Worm (Caenorhabditis elegans) whole organism, late embryonic: ENCODE measurements around the gene T06D4.1.

Source experiments
- C38D4.7 ChIP-seq: fragments of 200-800 bp; sonication (Bioruptor generic); optimal IDR thresholded peaks from 2 replicates; lab custom pipeline; 2018; ENCODE audit warnings: mild to moderate bottlenecking, missing genetic modification characterization, moderate library complexity, missing compliant biosample characterization
- K02D7.2 ChIP-seq: sonication (generic microtip); optimal IDR thresholded peaks from 2 replicates; lab custom pipeline; 2017; ENCODE audit warnings: mild to moderate bottlenecking, missing genetic modification characterization, missing compliant biosample characterization
- hlh-13 ChIP-seq: fragments of 200-800 bp; sonication (Bioruptor generic); optimal IDR thresholded peaks from 2 replicates; lab custom pipeline; 2018; ENCODE audit warnings: mild to moderate bottlenecking, missing genetic modification characterization, missing compliant biosample characterization
- lin-11 ChIP-seq: fragments of 200-800 bp; sonication (Bioruptor generic); optimal IDR thresholded peaks from 2 replicates; lab custom pipeline; 2018; ENCODE audit warnings: mild to moderate bottlenecking, missing genetic modification characterization, missing compliant biosample characterization
- pha-2 ChIP-seq: sonication (generic microtip); optimal IDR thresholded peaks from 2 replicates; lab custom pipeline; 2017; ENCODE audit warnings: mild to moderate bottlenecking, missing genetic modification characterization, missing compliant biosample characterization

DNA sequence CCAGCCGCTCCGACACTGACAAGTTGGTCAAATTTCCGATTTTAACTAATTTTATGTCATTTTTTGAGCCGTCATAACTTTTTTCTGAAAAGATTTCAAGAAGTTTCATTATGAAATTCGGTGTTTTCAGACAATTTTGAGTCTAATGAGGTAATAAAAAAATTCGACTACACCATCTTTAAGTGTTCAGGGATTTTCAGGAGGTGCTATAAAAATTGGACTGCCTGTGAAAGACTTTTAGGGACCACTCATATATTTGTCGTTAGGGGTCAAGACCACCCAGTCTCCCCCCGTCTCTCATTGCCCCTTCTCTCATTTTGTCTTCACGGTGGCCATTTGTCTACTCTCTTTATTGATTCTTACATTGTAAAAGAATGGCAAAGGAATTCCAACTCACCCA is 6.9 kb upstream of the T06D4.1 start, which contains the start of gene bath-10:
- TF ChIP-seq pha-2 (tag; lab: Kevin White, UChicago) = no peak
- no peak for TF ChIP-seq hlh-13
- no peak for TF ChIP-seq K02D7.2
- TF ChIP-seq C38D4.7 = no peak
- TF ChIP-seq lin-11 (tag; lab: Kevin White, UChicago) = no peak
